Fruit fly (Drosophila melanogaster): ENCODE data around the gene CG42374.

DNA sequence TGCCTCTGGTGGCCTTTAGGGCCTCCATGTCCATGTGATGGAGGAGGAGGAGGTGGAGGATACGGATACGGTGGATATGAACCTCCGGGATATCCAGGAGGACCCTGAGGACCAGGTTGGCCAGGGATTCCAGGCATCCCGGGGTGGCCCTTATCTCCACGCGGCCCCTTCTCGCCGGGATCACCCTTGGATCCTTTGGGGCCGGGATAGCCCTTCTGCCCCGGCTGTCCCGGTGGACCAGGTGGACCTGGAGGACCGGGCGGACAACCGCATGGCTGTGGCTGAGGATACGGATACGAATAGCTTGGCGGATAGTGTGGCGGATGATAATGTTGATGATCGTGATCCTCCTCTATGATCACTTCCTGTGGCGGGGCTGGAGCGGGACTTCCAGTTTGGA, 16.7 kb downstream of the CG42374 start:
- no peak for TF ChIP-seq OdsH (GFP tag; optimal IDR thresholded peaks at IDR 0.05)
- no peak for TF ChIP-seq Smox (GFP tag; optimal IDR thresholded peaks at IDR 0.05)
- TF ChIP-seq CG7368 (GFP tag; optimal IDR thresholded peaks at IDR 0.05): no peak
- TF ChIP-seq fkh (GFP tag; optimal IDR thresholded peaks at IDR 0.05): no peak
- TF ChIP-seq net (GFP tag; optimal IDR thresholded peaks at IDR 0.05): no peak
- no peak for TF ChIP-seq Sox15 (GFP tag; optimal IDR thresholded peaks at IDR 0.05)
- TF ChIP-seq CG8319 (GFP tag; optimal IDR thresholded peaks at IDR 0.05): no peak
- TF ChIP-seq Hr38 (GFP tag; optimal IDR thresholded peaks at IDR 0.05): no peak
- no peak for TF ChIP-seq CG10669 (GFP tag; optimal IDR thresholded peaks at IDR 0.05)
- TF ChIP-seq CG16779 (tag; optimal IDR thresholded peaks at IDR 0.05): no peak

Data from whole organism, prepupa.